Worm (Caenorhabditis elegans) whole organism, L1 larva: ENCODE results near the gene nuaf-1.

Experiments used
- F16B12.6 ChIP-seq: fragments of 150-350 bp; optimal IDR thresholded peaks from 2 replicates; lab custom pipeline; 2014; ENCODE audit warnings: missing biosample characterization, missing genetic modification characterization
- Y116A8C.19 ChIP-seq: sonication (generic microtip); optimal IDR thresholded peaks from 2 replicates; lab custom pipeline; 2016; ENCODE audit warnings: missing compliant biosample characterization, missing genetic modification characterization, borderline replicate concordance
- aha-1 ChIP-seq: fragments of 150-350 bp; optimal IDR thresholded peaks from 2 replicates; lab custom pipeline; 2014; ENCODE audit warnings: missing biosample characterization, missing genetic modification characterization
- aly-2 ChIP-seq: fragments of 150-350 bp; optimal IDR thresholded peaks from 2 replicates; lab custom pipeline; 2014; ENCODE audit warnings: missing biosample characterization, missing genetic modification characterization
- ama-1 ChIP-seq: fragments of 150-350 bp; optimal IDR thresholded peaks from 2 replicates; lab custom pipeline; 2014
- blmp-1 ChIP-seq: fragments of 150-350 bp; optimal IDR thresholded peaks from 2 replicates; lab custom pipeline; 2014; ENCODE audit warnings: missing biosample characterization, missing genetic modification characterization
- ceh-63 ChIP-seq: fragments of 200-800 bp; sonication (Bioruptor generic); optimal IDR thresholded peaks from 2 replicates; lab custom pipeline; 2018; ENCODE audit warnings: mild to moderate bottlenecking, missing genetic modification characterization, missing compliant biosample characterization
- ceh-8 ChIP-seq: fragments of 200-800 bp; sonication (Bioruptor generic); optimal IDR thresholded peaks from 2 replicates; lab custom pipeline; 2018; ENCODE audit warnings: mild to moderate bottlenecking, missing genetic modification characterization, moderate library complexity, missing compliant biosample characterization
- efl-1 ChIP-seq, 4 experiments: fragments of 150-350 bp; optimal IDR thresholded peaks in 3 of 4; peaks in 1 of 4; 1 replicate in 1 of 4; 2 replicates in 3 of 4; lab custom pipeline; 2014; ENCODE audit warnings: missing biosample characterization in 2 of 4, missing genetic modification characterization in 2 of 4, missing genetic modification reagents in 2 of 4
- egl-27 ChIP-seq, 2 experiments: fragments of 150-350 bp in 1 of 2; sonication (generic microtip); optimal IDR thresholded peaks; 3 replicates each; lab custom pipeline; 2017 to 2018; ENCODE audit warnings: missing biosample characterization in 2 of 2, missing genetic modification characterization in 2 of 2, missing genetic modification reagents in 2 of 2
- elt-2 ChIP-seq: sonication (generic microtip); optimal IDR thresholded peaks from 2 replicates; lab custom pipeline; 2016; ENCODE audit warnings: missing genetic modification characterization, mild to moderate bottlenecking, inconsistent platforms, missing compliant biosample characterization, missing genetic modification reagents
- elt-3 ChIP-seq, 6 experiments: fragments of 150-350 bp in 1 of 6; sonication (generic microtip); optimal IDR thresholded peaks; 2 replicates each; lab custom pipeline; 2017 to 2018; ENCODE audit warnings: missing biosample characterization in 6 of 6, missing genetic modification characterization in 6 of 6, inconsistent platforms in 1 of 6
- ets-5 ChIP-seq: fragments of 200-800 bp; sonication (Bioruptor generic); IDR thresholded peaks from 2 replicates; pipeline ENCODE4 v1.3.6; 2022; ENCODE audit warnings: missing genetic modification characterization, missing compliant biosample characterization
- fkh-10 ChIP-seq: sonication (generic microtip); optimal IDR thresholded peaks from 2 replicates; lab custom pipeline; 2017; ENCODE audit warnings: missing biosample characterization, missing genetic modification reagents, missing genetic modification characterization
- fkh-8 ChIP-seq: sonication (generic microtip); optimal IDR thresholded peaks from 2 replicates; lab custom pipeline; 2016; ENCODE audit warnings: mild to moderate bottlenecking, missing genetic modification characterization, missing compliant biosample characterization
- fos-1 ChIP-seq: fragments of 150-350 bp; optimal IDR thresholded peaks from 2 replicates; lab custom pipeline; 2014; ENCODE audit warnings: missing biosample characterization, missing genetic modification characterization
- grh-1 ChIP-seq: fragments of 200-800 bp; sonication (Bioruptor generic); IDR thresholded peaks from 2 replicates; pipeline ENCODE4 v1.3.6; 2022; ENCODE audit warnings: missing genetic modification reagents, missing genetic modification characterization, missing compliant biosample characterization
- hlh-4 ChIP-seq: sonication (generic microtip); optimal IDR thresholded peaks from 2 replicates; lab custom pipeline; 2016; ENCODE audit warnings: mild to moderate bottlenecking, missing genetic modification characterization, missing compliant biosample characterization
- hpl-2 ChIP-seq: fragments of 150-350 bp; optimal IDR thresholded peaks from 2 replicates; lab custom pipeline; 2014; ENCODE audit warnings: missing biosample characterization, missing genetic modification reagents, missing genetic modification characterization
- irx-1 ChIP-seq: sonication (generic microtip); optimal IDR thresholded peaks from 2 replicates; lab custom pipeline; 2016; ENCODE audit warnings: missing genetic modification characterization, missing compliant biosample characterization
- isw-1 ChIP-seq: fragments of 200-800 bp; sonication (Bioruptor generic); IDR thresholded peaks from 2 replicates; pipeline ENCODE4 v1.3.6; 2022; ENCODE audit warnings: missing genetic modification characterization, missing compliant biosample characterization
- lin-14 ChIP-seq: fragments of 200-800 bp; sonication (Bioruptor generic); optimal IDR thresholded peaks from 2 replicates; lab custom pipeline; 2018; ENCODE audit warnings: mild to moderate bottlenecking, missing genetic modification characterization, moderate library complexity, missing compliant biosample characterization
- mdl-1 ChIP-seq, 2 experiments: fragments of 150-350 bp; optimal IDR thresholded peaks; 2 replicates each; lab custom pipeline; 2014 to 2017; ENCODE audit warnings: missing biosample characterization in 2 of 2, missing genetic modification characterization in 2 of 2, inconsistent platforms in 1 of 2
- mef-2 ChIP-seq: fragments of 150-350 bp; optimal IDR thresholded peaks from 2 replicates; lab custom pipeline; 2014; ENCODE audit warnings: missing biosample characterization, missing genetic modification characterization
- mep-1 ChIP-seq: fragments of 150-350 bp; optimal IDR thresholded peaks from 2 replicates; lab custom pipeline; 2014; ENCODE audit warnings: missing biosample characterization, missing genetic modification characterization
- nhr-11 ChIP-seq: fragments of 150-350 bp; optimal IDR thresholded peaks from 2 replicates; lab custom pipeline; 2014; ENCODE audit warnings: missing biosample characterization, missing genetic modification characterization
- nhr-237 ChIP-seq: fragments of 150-350 bp; optimal IDR thresholded peaks from 2 replicates; lab custom pipeline; 2014; ENCODE audit warnings: missing biosample characterization, missing genetic modification characterization
- nhr-28 ChIP-seq: fragments of 150-350 bp; optimal IDR thresholded peaks from 2 replicates; lab custom pipeline; 2014; ENCODE audit warnings: missing biosample characterization, missing genetic modification characterization
- nhr-47 ChIP-seq: sonication (generic microtip); optimal IDR thresholded peaks from 2 replicates; lab custom pipeline; 2016; ENCODE audit warnings: mild to moderate bottlenecking, missing genetic modification characterization, moderate library complexity, missing compliant biosample characterization
- nhr-71 ChIP-seq: sonication (generic microtip); optimal IDR thresholded peaks from 2 replicates; lab custom pipeline; 2016; ENCODE audit warnings: mild to moderate bottlenecking, missing genetic modification characterization, moderate library complexity, missing compliant biosample characterization
- pag-3 ChIP-seq: sonication (generic microtip); optimal IDR thresholded peaks from 2 replicates; lab custom pipeline; 2017; ENCODE audit warnings: missing genetic modification characterization, mild to moderate bottlenecking, missing compliant biosample characterization, antibody characterized with exemption, borderline replicate concordance; ENCODE audit not compliant: insufficient read depth
- snpc-4 ChIP-seq: fragments of 150-350 bp; optimal IDR thresholded peaks from 2 replicates; lab custom pipeline; 2014; ENCODE audit warnings: missing biosample characterization, missing genetic modification characterization
- sptf-1 ChIP-seq: fragments of 150-350 bp; optimal IDR thresholded peaks from 2 replicates; lab custom pipeline; 2014; ENCODE audit warnings: missing biosample characterization, missing genetic modification characterization
- swsn-7 ChIP-seq: sonication (generic microtip); optimal IDR thresholded peaks from 2 replicates; lab custom pipeline; 2016; ENCODE audit warnings: missing genetic modification characterization, missing compliant biosample characterization
- tbx-2 ChIP-seq: sonication (generic microtip); optimal IDR thresholded peaks from 2 replicates; lab custom pipeline; 2016; ENCODE audit warnings: missing genetic modification characterization, missing compliant biosample characterization
- unc-30 ChIP-seq: sonication (generic microtip); optimal IDR thresholded peaks from 2 replicates; lab custom pipeline; 2017; ENCODE audit warnings: missing biosample characterization, missing genetic modification characterization
- unc-98 ChIP-seq: fragments of 200-800 bp; sonication (Bioruptor generic); IDR thresholded peaks from 2 replicates; pipeline ENCODE4 v1.3.6; 2022; ENCODE audit warnings: missing genetic modification characterization, missing compliant biosample characterization
- xbp-1 ChIP-seq: sonication (generic microtip); optimal IDR thresholded peaks from 2 replicates; lab custom pipeline; 2016; ENCODE audit warnings: missing genetic modification characterization, missing compliant biosample characterization
- zag-1 ChIP-seq: fragments of 150-350 bp; optimal IDR thresholded peaks from 2 replicates; lab custom pipeline; 2014; ENCODE audit warnings: missing biosample characterization, missing genetic modification characterization
- zip-4 ChIP-seq: fragments of 200-800 bp; sonication (Bioruptor generic); optimal IDR thresholded peaks from 2 replicates; lab custom pipeline; 2018; ENCODE audit warnings: mild to moderate bottlenecking, missing genetic modification characterization, moderate library complexity, missing compliant biosample characterization
- ztf-11 ChIP-seq, 2 experiments: sonication (generic microtip); optimal IDR thresholded peaks; 2 replicates each; lab custom pipeline; 2016 to 2017; ENCODE audit warnings: missing genetic modification characterization in 2 of 2, missing biosample characterization in 1 of 2, missing compliant biosample characterization in 1 of 2
- ztf-4 ChIP-seq: fragments of 150-350 bp; optimal IDR thresholded peaks from 2 replicates; lab custom pipeline; 2014; ENCODE audit warnings: missing biosample characterization, missing genetic modification characterization

Gene nuaf-1

ce11 chrV:13551601-13552000 is 16.8 kb downstream of the nuaf-1 start, which contains the start of the genes C56A3.4 and C56A3.5 (continued):
- TF ChIP-seq aha-1 (tag; lab: Kevin White, UChicago) (no peak), ceh-63 (GFP tag; lab: Kevin White, UChicago) (no peak), mep-1 (tag; lab: Kevin White, UChicago) (peak; percentile 56), hpl-2 (GFP tag; lab: Kevin White, UChicago) (no peak), pag-3 (no peak), irx-1 (tag; lab: Kevin White, UChicago) (peak; percentile 80), elt-2 (peak; percentile 32), zag-1 (no peak), elt-3 (tag; optimal IDR thresholded peaks at IDR 0.05; lab: Kevin White, UChicago) (peak in 1 of 6 experiments; percentile 9), aly-2 (tag; lab: Kevin White, UChicago) (no peak), nhr-71 (tag; lab: Kevin White, UChicago) (peak; percentile 74), ets-5 (GFP tag; lab: Robert Waterston, UW) (no peak), egl-27 (tag; optimal IDR thresholded peaks at IDR 0.05; lab: Kevin White, UChicago) (no peak), snpc-4 (tag; lab: Kevin White, UChicago) (peak; percentile 49), nhr-47 (peak; percentile 73), nhr-28 (no peak), xbp-1 (tag; lab: Kevin White, UChicago) (peak; percentile 58), sptf-1 (tag; lab: Kevin White, UChicago) (no peak), ztf-4 (no peak), efl-1 (optimal IDR thresholded peaks at IDR 0.05; lab: Kevin White, UChicago) (peak; percentile 69 to 75), efl-1 (GFP tag; optimal IDR thresholded peaks at IDR 0.05 in 1 of 2; lab: Kevin White, UChicago) (peak; percentile 81 to 96), fos-1 (tag; lab: Kevin White, UChicago) (peak; percentile 8), ztf-11 (tag; optimal IDR thresholded peaks at IDR 0.05; lab: Kevin White, UChicago) (peak in 1 of 2 experiments; percentile 72), mdl-1 (tag; optimal IDR thresholded peaks at IDR 0.05; lab: Kevin White, UChicago) (peak in 1 of 2 experiments; percentile 50), nhr-237 (tag; lab: Kevin White, UChicago) (no peak), nhr-11 (tag; lab: Kevin White, UChicago) (no peak), mef-2 (tag; lab: Kevin White, UChicago) (no peak), swsn-7 (tag; lab: Kevin White, UChicago) (peak; percentile 50), grh-1 (GFP tag; lab: Robert Waterston, UW) (no peak), ceh-8 (GFP tag; lab: Kevin White, UChicago) (peak; percentile 20), hlh-4 (tag; lab: Kevin White, UChicago) (no peak), fkh-8 (peak; percentile 68)

DNA sequence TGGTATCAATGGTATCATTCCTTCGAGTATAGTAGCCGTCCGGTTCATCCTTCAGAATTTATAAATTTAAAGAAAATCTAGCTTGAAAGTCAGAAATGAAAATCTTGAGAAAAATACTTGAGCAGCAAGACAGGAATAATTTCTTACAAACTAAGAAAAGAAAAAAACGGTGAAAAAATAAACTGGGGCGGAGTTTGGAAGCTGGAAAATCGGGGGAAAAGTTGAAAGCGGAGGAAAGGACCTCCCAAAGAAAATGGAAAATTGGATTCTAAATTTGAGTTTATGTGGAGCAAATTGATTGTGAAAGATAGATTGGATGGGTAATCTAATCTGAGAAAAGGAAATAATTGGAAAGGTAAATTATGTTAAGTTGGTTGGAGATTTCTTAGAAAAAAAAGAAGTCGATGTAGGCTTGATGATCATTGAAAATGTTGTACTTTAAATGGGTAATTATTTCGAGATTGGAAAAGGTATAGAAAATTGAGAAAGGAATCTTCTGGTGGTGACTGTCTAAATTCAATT is 32.3 kb downstream of the nuaf-1 start, which contains the start of gene frpr-5:
frpr-5 (minus strand) TSS at position 51 of the 522 bp plus-strand sequence.
- TF ChIP-seq elt-2 (no peak), tbx-2 (peak; percentile 59), fkh-8 (no peak), unc-30 (tag; lab: Kevin White, UChicago) (no peak), Y116A8C.19 (tag; lab: Kevin White, UChicago) (no peak), ama-1 (lab: Kevin White, UChicago) (no peak), fkh-10 (GFP tag; lab: Kevin White, UChicago) (no peak), unc-98 (GFP tag; lab: Robert Waterston, UW) (no peak), isw-1 (GFP tag; lab: Robert Waterston, UW) (no peak), lin-14 (peak; percentile 16), F16B12.6 (tag; lab: Kevin White, UChicago) (no peak), hlh-4 (tag; lab: Kevin White, UChicago) (no peak)

ce11 chrV:13532469-13532868 is 36.0 kb downstream of the nuaf-1 start:
- TF ChIP-seq grh-1 (GFP tag; lab: Robert Waterston, UW) (no peak), blmp-1 (tag; lab: Kevin White, UChicago) (no peak), zip-4 (no peak), fkh-8 (no peak), nhr-47 (no peak), egl-27 (tag; optimal IDR thresholded peaks at IDR 0.05; lab: Kevin White, UChicago) (no peak)
- TF ChIP-seq, all 84 proteins: peak for 0
